Worm (Caenorhabditis elegans): ENCODE results near the gene Y71H2AM.6.

Gene Y71H2AM.6

ce11 chrIII:2780793-2781192 lies at the start of gene Y71H2AM.6:
Gene Y71H2AM.6 (plus strand): TSS chrIII:2781056.
- no peak for TF ChIP-seq zag-1 (tag; optimal IDR thresholded peaks at IDR 0.05)
- TF ChIP-seq nhr-77 (tag; optimal IDR thresholded peaks at IDR 0.05), result no peak
- TF ChIP-seq nhr-237 (tag; optimal IDR thresholded peaks at IDR 0.05), result no peak
- TF ChIP-seq mef-2 (tag; optimal IDR thresholded peaks at IDR 0.05), result no peak
- TF ChIP-seq unc-130 (tag; optimal IDR thresholded peaks at IDR 0.05), result peak; percentile 44
- TF ChIP-seq alr-1 (tag; optimal IDR thresholded peaks at IDR 0.05; ENCODE audit: borderline replicate concordance), result no peak
- TF ChIP-seq nhr-85 (tag), result no peak
- TF ChIP-seq elt-2 (tag; optimal IDR thresholded peaks at IDR 0.05), result no peak
- TF ChIP-seq nhr-90 (tag; optimal IDR thresholded peaks at IDR 0.05; ENCODE audit: poor library complexity), result peak; percentile 38
- no peak for TF ChIP-seq unc-30 (tag; optimal IDR thresholded peaks at IDR 0.05)
- no peak for TF ChIP-seq hlh-17 (GFP tag; optimal IDR thresholded peaks at IDR 0.05; ENCODE audit: borderline replicate concordance)
- TF ChIP-seq nhr-19 (GFP tag; conservative IDR thresholded peaks at IDR 0.05), result peak; percentile 46
- TF ChIP-seq pax-3 (tag; optimal IDR thresholded peaks at IDR 0.05), result peak; percentile 17
- TF ChIP-seq egl-13 (tag; optimal IDR thresholded peaks at IDR 0.05), result no peak
- no peak for TF ChIP-seq sox-4 (tag; optimal IDR thresholded peaks at IDR 0.05)
- no peak for TF ChIP-seq mab-9 (GFP tag; IDR thresholded peaks at IDR 0.05)
- no peak for TF ChIP-seq lir-3 (tag; optimal IDR thresholded peaks at IDR 0.05; ENCODE audit: poor library complexity)
- TF ChIP-seq C34B4.2 (tag; optimal IDR thresholded peaks at IDR 0.05), result no peak
- peak; percentile 62 to 73 for TF ChIP-seq lin-35 (GFP tag; optimal IDR thresholded peaks at IDR 0.05)
- peak; percentile 20 for TF ChIP-seq aly-2 (tag; optimal IDR thresholded peaks at IDR 0.05)
- peak; percentile 87 for TF ChIP-seq F16B12.6 (tag; optimal IDR thresholded peaks at IDR 0.05)
- no peak for TF ChIP-seq ztf-11 (tag; optimal IDR thresholded peaks at IDR 0.05)
- peak; percentile 39 for TF ChIP-seq lin-39 (tag; optimal IDR thresholded peaks at IDR 0.05)
- TF ChIP-seq dpl-1 (GFP tag; optimal IDR thresholded peaks at IDR 0.05), result peak; percentile 59 to 81 (median 67)
- TF ChIP-seq ceh-88 (GFP tag; IDR thresholded peaks at IDR 0.05), result no peak
- peak; percentile 23 for TF ChIP-seq fos-1 (tag; optimal IDR thresholded peaks at IDR 0.05)
- TF ChIP-seq lsy-2 (tag; optimal IDR thresholded peaks at IDR 0.05), result peak; percentile 99
- TF ChIP-seq dsc-1 (tag; optimal IDR thresholded peaks at IDR 0.05), result peak; percentile 36
- TF ChIP-seq lin-13 (GFP tag; optimal IDR thresholded peaks at IDR 0.05), result no peak
- TF ChIP-seq rnt-1 (tag; optimal IDR thresholded peaks at IDR 0.05), result no peak
- TF ChIP-seq unc-86 (tag; optimal IDR thresholded peaks at IDR 0.05), result peak; percentile 35
- TF ChIP-seq vab-15 (tag; optimal IDR thresholded peaks at IDR 0.05), result no peak
- TF ChIP-seq ceh-63 (GFP tag; optimal IDR thresholded peaks at IDR 0.05), result no peak
- no peak for TF ChIP-seq ces-1 (GFP tag; optimal IDR thresholded peaks at IDR 0.05)
- TF ChIP-seq fkh-4 (tag; optimal IDR thresholded peaks at IDR 0.05; ENCODE audit: borderline replicate concordance), result no peak
- TF ChIP-seq nhr-20 (tag; optimal IDR thresholded peaks at IDR 0.05), result peak; percentile 39
- TF ChIP-seq C04F5.9 (tag; optimal IDR thresholded peaks at IDR 0.05), result peak; percentile 36
- TF ChIP-seq hlh-4 (tag; optimal IDR thresholded peaks at IDR 0.05), result no peak
- TF ChIP-seq lin-14 (GFP tag; optimal IDR thresholded peaks at IDR 0.05), result peak; percentile 41
- TF ChIP-seq xbp-1 (tag; optimal IDR thresholded peaks at IDR 0.05), result peak; percentile 57
- no peak for TF ChIP-seq unc-98 (GFP tag; IDR thresholded peaks at IDR 0.05)
- TF ChIP-seq ceh-8 (GFP tag; optimal IDR thresholded peaks at IDR 0.05), result no peak
- peak; percentile 45 for TF ChIP-seq isw-1 (GFP tag; IDR thresholded peaks at IDR 0.05)
- peak; percentile 18 for TF ChIP-seq skn-1 (tag; optimal IDR thresholded peaks at IDR 0.05)
- TF ChIP-seq fkh-8 (tag; optimal IDR thresholded peaks at IDR 0.05), result peak; percentile 39
- no peak for TF ChIP-seq efl-3 (GFP tag; optimal IDR thresholded peaks at IDR 0.05)
- TF ChIP-seq nhr-76 (tag; optimal IDR thresholded peaks at IDR 0.05), result no peak
- TF ChIP-seq unc-62 (GFP tag; optimal IDR thresholded peaks at IDR 0.05), result no peak
- no peak for TF ChIP-seq pag-3 (tag; optimal IDR thresholded peaks at IDR 0.05; ENCODE audit: borderline replicate concordance, insufficient read depth)
- TF ChIP-seq nhr-47 (tag; optimal IDR thresholded peaks at IDR 0.05), result peak; percentile 69
- peak in 1 of 6 experiments; percentile 4 for TF ChIP-seq elt-3 (tag; optimal IDR thresholded peaks at IDR 0.05)
- TF ChIP-seq egl-27 (tag; optimal IDR thresholded peaks at IDR 0.05), result no peak

Measured in whole organism, L1 larva.